Worm (Caenorhabditis elegans) whole organism, early embryonic: Measurements from ENCODE around the gene slmp-1.

ENCODE experiments used
- B0310.2 ChIP-seq: sonication (generic microtip); optimal IDR thresholded peaks from 2 replicates; lab custom pipeline; 2016; ENCODE audit warnings: mild to moderate bottlenecking, missing genetic modification characterization, missing compliant biosample characterization
- F13C5.2 ChIP-seq: sonication (generic microtip); optimal IDR thresholded peaks from 2 replicates; lab custom pipeline; 2017; ENCODE audit warnings: mild to moderate bottlenecking, missing genetic modification characterization, inconsistent platforms, missing compliant biosample characterization
- aly-1 ChIP-seq: sonication (generic microtip); optimal IDR thresholded peaks from 2 replicates; lab custom pipeline; 2016; ENCODE audit warnings: missing genetic modification characterization, missing compliant biosample characterization
- ama-1 ChIP-seq: fragments of 150-350 bp; optimal IDR thresholded peaks from 2 replicates; lab custom pipeline; 2014
- ceh-13 ChIP-seq: fragments of 200-800 bp; sonication (Bioruptor generic); optimal IDR thresholded peaks from 2 replicates; lab custom pipeline; 2018; ENCODE audit warnings: mild to moderate bottlenecking, missing genetic modification characterization, missing compliant biosample characterization
- ceh-36 ChIP-seq: sonication (generic microtip); optimal IDR thresholded peaks from 2 replicates; lab custom pipeline; 2016; ENCODE audit warnings: missing genetic modification characterization, inconsistent platforms, missing compliant biosample characterization
- ets-7 ChIP-seq: sonication (generic microtip); optimal IDR thresholded peaks from 2 replicates; lab custom pipeline; 2016; ENCODE audit warnings: missing genotype, missing genetic modification characterization, missing compliant biosample characterization
- flt-1 ChIP-seq: fragments of 200-800 bp; sonication (Bioruptor generic); IDR thresholded peaks from 2 replicates; pipeline ENCODE4 v1.3.6; 2022; ENCODE audit warnings: missing genetic modification characterization, missing compliant biosample characterization
- hmbx-1 ChIP-seq: sonication (generic microtip); optimal IDR thresholded peaks from 2 replicates; lab custom pipeline; 2016; ENCODE audit warnings: mild to moderate bottlenecking, missing genetic modification characterization, missing compliant biosample characterization
- hmg-4 ChIP-seq: fragments of 200-800 bp; sonication (Bioruptor generic); optimal IDR thresholded peaks from 2 replicates; lab custom pipeline; 2018; ENCODE audit warnings: mild to moderate bottlenecking, missing genetic modification characterization, missing compliant biosample characterization
- hnd-1 ChIP-seq: sonication (generic microtip); optimal IDR thresholded peaks from 2 replicates; lab custom pipeline; 2016; ENCODE audit warnings: missing genetic modification characterization, missing compliant biosample characterization
- pes-1 ChIP-seq: fragments of 200-800 bp; sonication (Bioruptor generic); IDR thresholded peaks from 2 replicates; pipeline ENCODE4 v1.3.6; 2022; ENCODE audit warnings: missing genetic modification reagents, missing genetic modification characterization, missing compliant biosample characterization
- scrt-1 ChIP-seq: fragments of 200-800 bp; sonication (Bioruptor generic); IDR thresholded peaks from 2 replicates; pipeline ENCODE4 v1.3.6; 2022; ENCODE audit warnings: missing genetic modification characterization, missing compliant biosample characterization
- sea-1 ChIP-seq: fragments of 200-800 bp; sonication (Bioruptor generic); conservative IDR thresholded peaks from 2 replicates; pipeline ENCODE4 v1.3.6; 2022; ENCODE audit warnings: missing genetic modification characterization, missing compliant biosample characterization
- tbx-11 ChIP-seq: fragments of 200-800 bp; sonication (Bioruptor generic); IDR thresholded peaks from 2 replicates; pipeline ENCODE4 v1.3.6; 2022; ENCODE audit warnings: missing genetic modification characterization, missing compliant biosample characterization
- tbx-37 ChIP-seq: fragments of 200-800 bp; sonication (Bioruptor generic); conservative IDR thresholded peaks from 2 replicates; pipeline ENCODE4 v1.3.6; 2022; ENCODE audit warnings: missing genetic modification reagents, missing genetic modification characterization, missing compliant biosample characterization
- tra-4 ChIP-seq: sonication (generic microtip); optimal IDR thresholded peaks from 2 replicates; lab custom pipeline; 2017; ENCODE audit warnings: missing genetic modification characterization, missing compliant biosample characterization

slmp-1 gene

DNA sequence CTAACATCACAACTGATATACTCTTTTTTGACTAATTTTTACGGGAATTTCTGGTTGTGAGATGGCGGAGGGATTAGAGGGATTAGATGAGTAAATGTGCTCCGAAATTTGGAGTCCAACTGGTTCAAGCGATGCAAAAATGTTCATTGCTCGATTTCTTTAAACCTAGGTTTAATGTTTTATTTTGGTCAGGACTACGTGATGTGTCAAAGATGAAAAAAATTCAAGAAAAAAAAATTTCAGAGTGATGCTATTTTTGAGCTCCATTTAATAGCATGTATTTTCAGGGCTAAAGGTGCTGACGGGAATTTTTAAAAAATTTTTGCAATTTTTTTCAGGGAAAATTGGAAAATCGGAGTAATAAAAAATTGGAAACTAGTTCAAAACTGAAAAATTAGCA is 17.2 kb upstream of the slmp-1 start:
- no peak for TF ChIP-seq hmg-4 (GFP tag; lab: Kevin White, UChicago)
- TF ChIP-seq ama-1 (lab: Kevin White, UChicago): no peak
- no peak for TF ChIP-seq F13C5.2 (tag; lab: Kevin White, UChicago)
- TF ChIP-seq sea-1 (GFP tag; lab: Robert Waterston, UW): no peak
- TF ChIP-seq aly-1 (tag; lab: Kevin White, UChicago): no peak
- TF ChIP-seq tbx-37: no peak

- TF ChIP-seq hnd-1 (no peak), sea-1 (GFP tag; lab: Robert Waterston, UW) (no peak), ceh-36 (tag; lab: Kevin White, UChicago) (no peak), hmg-4 (GFP tag; lab: Kevin White, UChicago) (no peak), pes-1 (GFP tag; lab: Robert Waterston, UW) (no peak), F13C5.2 (tag; lab: Kevin White, UChicago) (no peak), scrt-1 (GFP tag; lab: Robert Waterston, UW) (no peak), hmbx-1 (tag; lab: Kevin White, UChicago) (no peak), ceh-13 (GFP tag; lab: Kevin White, UChicago) (no peak), flt-1 (GFP tag; lab: Robert Waterston, UW) (no peak), tbx-37 (no peak), tra-4 (tag; lab: Kevin White, UChicago) (no peak)
Observed at ce11 chrIV:3199041-3199440, 14.5 kb upstream of the slmp-1 start.

DNA sequence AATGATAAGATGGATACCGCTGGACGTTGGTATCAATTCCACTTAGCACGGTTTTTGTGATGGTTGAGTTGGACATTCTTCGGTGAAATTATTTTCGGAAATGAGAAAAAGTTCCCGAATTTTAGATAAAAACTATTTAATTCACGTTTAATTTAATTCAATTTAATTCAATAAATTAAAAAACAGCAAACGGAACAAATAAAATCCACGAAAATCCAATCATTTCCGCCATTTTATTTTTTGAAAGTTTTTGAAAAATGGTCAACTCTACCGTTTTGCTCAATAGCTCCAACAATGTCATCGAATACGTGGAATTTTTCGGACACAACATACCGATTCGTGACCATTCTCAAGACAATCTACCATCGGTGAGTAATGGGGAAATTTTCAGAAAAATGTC is 11.4 kb upstream of the slmp-1 start, which contains the start of the genes Y67D8B.3 and Y67D8B.5:
Y67D8B.3 (minus strand) TSS at position 101 of the 400 bp plus-strand sequence.
Y67D8B.5 (plus strand) TSS at position 233 of the 400 bp plus-strand sequence.
- TF ChIP-seq aly-1 (tag; lab: Kevin White, UChicago) (no peak), B0310.2 (no peak), tra-4 (tag; lab: Kevin White, UChicago) (no peak), ceh-13 (GFP tag; lab: Kevin White, UChicago) (no peak), ceh-36 (tag; lab: Kevin White, UChicago) (no peak), scrt-1 (GFP tag; lab: Robert Waterston, UW) (no peak), hmg-4 (GFP tag; lab: Kevin White, UChicago) (no peak), ets-7 (no peak), hmbx-1 (tag; lab: Kevin White, UChicago) (no peak), tbx-37 (no peak), flt-1 (GFP tag; lab: Robert Waterston, UW) (no peak), hnd-1 (no peak), sea-1 (GFP tag; lab: Robert Waterston, UW) (no peak), F13C5.2 (tag; lab: Kevin White, UChicago) (no peak), tbx-11 (no peak)

DNA sequence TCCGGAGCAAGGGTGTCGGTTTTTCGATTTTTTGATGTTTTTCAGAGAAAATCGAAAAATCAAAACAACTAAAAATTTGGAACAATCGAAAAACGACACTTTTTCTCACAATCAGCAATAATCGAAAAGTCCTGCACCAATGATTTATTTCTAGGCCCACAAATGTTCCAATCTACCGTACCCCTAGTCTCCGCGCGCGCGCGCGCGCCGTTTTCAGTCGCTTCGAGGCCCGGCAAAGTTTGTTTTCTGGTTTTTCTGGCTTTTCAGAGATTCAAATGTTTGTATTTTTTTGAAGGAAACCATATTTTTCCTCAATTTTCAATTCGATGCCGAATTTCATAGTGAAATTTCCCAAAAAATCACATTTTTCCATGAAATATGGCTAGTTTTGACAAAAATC is 1.6 kb upstream of the slmp-1 start:
- TF ChIP-seq aly-1 (tag; lab: Kevin White, UChicago) (no peak), hmg-4 (GFP tag; lab: Kevin White, UChicago) (no peak), scrt-1 (GFP tag; lab: Robert Waterston, UW) (no peak), tra-4 (tag; lab: Kevin White, UChicago) (no peak), flt-1 (GFP tag; lab: Robert Waterston, UW) (no peak), ets-7 (no peak), tbx-11 (no peak), ama-1 (lab: Kevin White, UChicago) (no peak), F13C5.2 (tag; lab: Kevin White, UChicago) (no peak), sea-1 (GFP tag; lab: Robert Waterston, UW) (no peak), tbx-37 (no peak), hmbx-1 (tag; lab: Kevin White, UChicago) (no peak), ceh-13 (GFP tag; lab: Kevin White, UChicago) (no peak)

- TF ChIP-seq ets-7 (no peak), hnd-1 (no peak), scrt-1 (GFP tag; lab: Robert Waterston, UW) (no peak), hmg-4 (GFP tag; lab: Kevin White, UChicago) (no peak), ceh-36 (tag; lab: Kevin White, UChicago) (no peak), tbx-11 (no peak), flt-1 (GFP tag; lab: Robert Waterston, UW) (no peak)
Observed at ce11 chrIV:3221158-3221557, 7.6 kb downstream of the slmp-1 start.

DNA sequence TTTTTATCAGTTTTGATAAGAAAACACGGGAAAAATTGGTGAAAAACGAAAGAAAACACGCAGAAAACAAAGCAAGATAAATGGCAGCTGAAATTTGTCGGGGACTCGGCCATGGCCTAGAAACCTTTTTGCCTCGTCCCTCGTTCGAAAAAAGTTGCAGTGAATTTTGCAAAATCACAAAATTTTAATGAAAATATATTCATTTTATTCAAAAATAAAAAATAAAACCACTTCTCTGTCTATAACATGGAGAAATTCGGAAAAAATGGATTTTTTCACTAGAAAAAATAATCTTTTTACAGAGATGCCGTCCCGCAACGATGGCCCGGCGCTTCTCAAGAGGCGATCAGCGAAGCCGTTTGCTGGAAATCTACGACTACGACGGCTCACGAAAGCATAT is 8.6 kb downstream of the slmp-1 start, which contains the start of gene Y67D8A.2:
Y67D8A.2 (plus strand) TSS at position 301 of the 400 bp plus-strand sequence.
- no peak for TF ChIP-seq aly-1 (tag; lab: Kevin White, UChicago)
- no peak for TF ChIP-seq ceh-36 (tag; lab: Kevin White, UChicago)
- TF ChIP-seq flt-1 (GFP tag; lab: Robert Waterston, UW): no peak

DNA sequence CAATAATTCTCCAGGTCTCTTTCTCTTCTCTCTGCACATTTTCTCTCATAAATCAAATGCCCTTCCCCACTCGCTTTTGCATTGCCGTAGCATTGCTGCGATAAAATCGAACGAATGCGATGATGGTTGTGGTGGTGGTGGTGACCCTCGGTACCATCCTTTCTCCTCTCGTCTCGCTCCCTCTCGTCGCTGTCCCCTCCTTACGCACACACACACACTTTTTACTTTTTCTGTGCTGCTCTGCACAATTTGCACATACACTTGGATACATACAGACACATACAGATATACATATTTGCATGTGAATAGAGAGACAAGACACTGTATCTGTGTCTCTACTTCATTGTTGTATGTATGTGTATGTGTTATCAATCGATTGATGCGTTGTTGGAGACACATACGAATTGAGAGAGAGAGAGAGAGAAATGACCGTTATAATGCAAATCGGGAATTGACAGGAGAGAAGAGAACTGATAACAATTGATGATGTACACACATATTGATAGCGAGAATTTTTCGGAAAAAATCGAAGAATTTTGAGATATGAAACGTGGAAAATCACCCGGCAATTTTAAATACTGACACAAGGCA is 14.1 kb downstream of the slmp-1 start:
- TF ChIP-seq hmg-4 (GFP tag; lab: Kevin White, UChicago): peak; percentile 48
- TF ChIP-seq tbx-37: no peak
- no peak for TF ChIP-seq ceh-36 (tag; lab: Kevin White, UChicago)
- TF ChIP-seq aly-1 (tag; lab: Kevin White, UChicago): no peak
- TF ChIP-seq F13C5.2 (tag; lab: Kevin White, UChicago): peak; percentile 52
- no peak for TF ChIP-seq flt-1 (GFP tag; lab: Robert Waterston, UW)
- no peak for TF ChIP-seq sea-1 (GFP tag; lab: Robert Waterston, UW)

DNA sequence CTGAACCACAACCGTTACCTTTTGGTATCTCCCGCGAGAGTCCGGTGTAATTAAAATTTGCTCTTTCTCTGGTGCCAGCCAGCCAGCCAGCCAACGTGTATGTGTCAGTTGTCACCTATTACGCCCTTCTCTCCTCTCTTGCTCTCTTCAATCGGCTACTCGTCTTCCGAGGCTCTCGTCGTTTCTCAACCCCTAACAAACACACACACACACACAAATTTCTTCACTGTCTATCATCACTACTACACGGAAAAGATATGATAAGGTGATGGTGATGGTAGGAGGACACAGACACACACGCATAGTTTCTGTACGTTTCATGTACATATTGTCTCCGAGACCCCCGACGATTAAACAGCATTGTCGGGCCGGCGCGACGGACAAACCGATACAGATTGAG is 18.1 kb downstream of the slmp-1 start:
- no peak for TF ChIP-seq hnd-1
- TF ChIP-seq hmg-4 (GFP tag; lab: Kevin White, UChicago): peak; percentile 17
